Worm (Caenorhabditis elegans): ENCODE results near the gene toe-2.

toe-2 gene

DNA sequence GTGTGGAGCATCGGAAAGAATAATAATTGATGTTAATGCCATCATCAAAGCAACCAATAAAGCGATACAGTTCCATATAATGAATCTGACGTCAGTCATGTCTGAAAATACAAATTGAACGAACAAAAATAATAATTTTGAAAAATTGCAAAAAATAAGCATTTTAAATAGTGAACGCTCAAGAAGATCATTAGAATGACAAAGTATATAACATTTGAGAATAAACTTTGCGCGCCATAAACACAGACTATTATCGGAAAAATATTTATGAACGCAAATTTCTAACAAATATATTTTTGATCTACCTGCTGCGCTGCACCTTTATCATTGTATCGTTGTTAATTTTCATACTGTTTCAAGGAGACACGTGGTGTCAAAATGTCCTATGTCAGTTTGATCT lies 19.8 kb downstream of the toe-2 start, which contains the start of gene R05G9.3:
TSS of gene R05G9.3 (minus strand) at position 101 of the 400 bp plus-strand sequence.
- TF ChIP-seq elt-3 (tag; optimal IDR thresholded peaks at IDR 0.05): no peak
- TF ChIP-seq ama-1 (optimal IDR thresholded peaks at IDR 0.05): no peak
- no peak for TF ChIP-seq zag-1 (tag; optimal IDR thresholded peaks at IDR 0.05)
- no peak for TF ChIP-seq nhr-85 (tag)
- no peak for TF ChIP-seq aly-2 (tag; optimal IDR thresholded peaks at IDR 0.05)
- TF ChIP-seq dsc-1 (tag; optimal IDR thresholded peaks at IDR 0.05): no peak
- TF ChIP-seq snpc-4 (tag; optimal IDR thresholded peaks at IDR 0.05): no peak
- no peak for TF ChIP-seq vab-15 (tag; optimal IDR thresholded peaks at IDR 0.05)
- TF ChIP-seq xbp-1 (tag; optimal IDR thresholded peaks at IDR 0.05): no peak
- no peak for TF ChIP-seq isw-1 (GFP tag; IDR thresholded peaks at IDR 0.05)
- TF ChIP-seq irx-1 (tag; optimal IDR thresholded peaks at IDR 0.05): no peak
- TF ChIP-seq ets-5 (GFP tag; IDR thresholded peaks at IDR 0.05): no peak
- no peak for TF ChIP-seq unc-30 (tag; optimal IDR thresholded peaks at IDR 0.05)

- TF ChIP-seq ztf-11 (tag; optimal IDR thresholded peaks at IDR 0.05): no peak
- peak; percentile 12 for TF ChIP-seq lin-14 (GFP tag; optimal IDR thresholded peaks at IDR 0.05)
Measured at ce11 chrII:6500161-6500560, 21.0 kb downstream of the toe-2 start, which contains the start of gene R05G9.5. R05G9.5 (minus strand) TSS chrII:6500261.

- TF ChIP-seq C16A3.4 (tag; optimal IDR thresholded peaks at IDR 0.05) (no peak), lin-39 (tag; optimal IDR thresholded peaks at IDR 0.05) (no peak), zip-4 (GFP tag; optimal IDR thresholded peaks at IDR 0.05) (no peak), pax-3 (tag; optimal IDR thresholded peaks at IDR 0.05) (no peak), nhr-84 (tag; optimal IDR thresholded peaks at IDR 0.05) (no peak), C34B4.2 (tag; optimal IDR thresholded peaks at IDR 0.05) (no peak), xbp-1 (tag; optimal IDR thresholded peaks at IDR 0.05) (no peak), ztf-11 (tag; optimal IDR thresholded peaks at IDR 0.05) (no peak), tlp-1 (tag; optimal IDR thresholded peaks at IDR 0.05) (no peak), zag-1 (tag; optimal IDR thresholded peaks at IDR 0.05) (no peak), nhr-20 (tag; optimal IDR thresholded peaks at IDR 0.05) (no peak), F16B12.6 (tag; optimal IDR thresholded peaks at IDR 0.05) (no peak), elt-3 (tag; optimal IDR thresholded peaks at IDR 0.05) (no peak), sup-37 (GFP tag; optimal IDR thresholded peaks at IDR 0.05) (no peak), fkh-4 (tag; optimal IDR thresholded peaks at IDR 0.05; ENCODE audit: borderline replicate concordance) (no peak)
Measured at ce11 chrII:6499067-6499466, 22.1 kb downstream of the toe-2 start, which contains the start of gene twk-49. twk-49 (minus strand) TSS chrII:6499167.

ce11 chrII:6498609-6499008 lies 22.6 kb downstream of the toe-2 start:
- TF ChIP-seq F16B12.6 (tag; optimal IDR thresholded peaks at IDR 0.05): no peak
- TF ChIP-seq lin-14 (GFP tag; optimal IDR thresholded peaks at IDR 0.05): peak; percentile 59
- no peak for TF ChIP-seq unc-130 (tag; optimal IDR thresholded peaks at IDR 0.05)
- TF ChIP-seq xbp-1 (tag; optimal IDR thresholded peaks at IDR 0.05): no peak
- peak; percentile 44 for TF ChIP-seq fkh-10 (GFP tag; optimal IDR thresholded peaks at IDR 0.05)
- TF ChIP-seq zag-1 (tag; optimal IDR thresholded peaks at IDR 0.05): no peak
- TF ChIP-seq skn-1 (tag; optimal IDR thresholded peaks at IDR 0.05): no peak
- no peak for TF ChIP-seq nhr-71 (tag; optimal IDR thresholded peaks at IDR 0.05)

DNA sequence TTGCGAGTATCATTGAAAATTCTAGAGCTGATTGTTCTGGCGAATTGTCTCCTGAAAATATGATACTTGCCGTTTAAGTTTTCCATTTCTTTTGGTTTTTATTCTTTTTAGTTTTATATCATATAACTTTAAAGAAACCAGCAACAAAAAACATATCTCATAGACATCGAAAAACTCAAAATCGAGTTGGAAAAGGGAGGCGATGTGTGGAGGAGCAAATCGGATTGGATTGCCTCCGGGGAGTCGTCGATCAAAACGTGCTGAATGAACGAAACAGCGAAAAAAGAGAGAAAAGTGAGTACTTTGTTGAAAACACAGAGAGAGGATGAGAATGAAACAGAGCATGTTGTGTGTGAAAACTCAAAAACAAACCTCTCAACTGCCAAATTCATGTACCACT lies 24.0 kb downstream of the toe-2 start:
- TF ChIP-seq sox-4 (tag; optimal IDR thresholded peaks at IDR 0.05): no peak
- TF ChIP-seq lin-14 (GFP tag; optimal IDR thresholded peaks at IDR 0.05): peak; percentile 58

DNA sequence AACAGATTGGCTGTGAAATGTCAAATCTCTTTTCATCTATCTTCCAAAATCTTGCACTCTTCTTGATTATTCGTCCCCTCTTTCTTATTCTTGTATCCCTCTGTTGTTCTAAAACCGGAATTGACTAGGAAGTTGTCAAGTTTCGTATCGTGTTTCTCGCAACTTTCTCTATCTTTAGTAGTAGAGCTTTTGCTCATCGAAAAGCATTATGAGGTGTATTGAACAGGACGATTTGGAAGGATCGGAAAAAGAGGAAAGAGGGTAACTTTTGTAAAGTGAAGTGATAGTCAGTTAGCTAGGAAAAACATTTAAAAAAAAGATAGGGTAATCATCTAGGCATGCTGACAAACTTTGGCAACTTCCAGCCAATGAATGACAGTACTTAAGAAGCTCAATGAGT lies 24.7 kb downstream of the toe-2 start:
- no peak for TF ChIP-seq nhr-76 (tag; optimal IDR thresholded peaks at IDR 0.05)
- no peak for TF ChIP-seq unc-98 (GFP tag; IDR thresholded peaks at IDR 0.05)
- TF ChIP-seq ceh-88 (GFP tag; IDR thresholded peaks at IDR 0.05): no peak
- no peak for TF ChIP-seq nhr-71 (tag; optimal IDR thresholded peaks at IDR 0.05)
- TF ChIP-seq nhr-237 (tag; optimal IDR thresholded peaks at IDR 0.05): no peak
- TF ChIP-seq nhr-90 (tag; optimal IDR thresholded peaks at IDR 0.05; ENCODE audit: poor library complexity): no peak
- TF ChIP-seq sox-4 (tag; optimal IDR thresholded peaks at IDR 0.05): no peak
- TF ChIP-seq egl-13 (tag; optimal IDR thresholded peaks at IDR 0.05): no peak
- no peak for TF ChIP-seq pag-3 (tag; optimal IDR thresholded peaks at IDR 0.05; ENCODE audit: borderline replicate concordance, insufficient read depth)
- no peak for TF ChIP-seq lin-14 (GFP tag; optimal IDR thresholded peaks at IDR 0.05)
- no peak for TF ChIP-seq ztf-11 (tag; optimal IDR thresholded peaks at IDR 0.05)
- no peak for TF ChIP-seq grh-1 (GFP tag; IDR thresholded peaks at IDR 0.05)
- no peak for TF ChIP-seq mep-1 (tag; optimal IDR thresholded peaks at IDR 0.05)
- TF ChIP-seq hlh-4 (tag; optimal IDR thresholded peaks at IDR 0.05): no peak
- TF ChIP-seq ztf-4 (tag; optimal IDR thresholded peaks at IDR 0.05): no peak
- no peak for TF ChIP-seq nhr-19 (GFP tag; conservative IDR thresholded peaks at IDR 0.05)
- no peak for TF ChIP-seq skn-1 (tag; optimal IDR thresholded peaks at IDR 0.05)
- TF ChIP-seq nhr-20 (tag; optimal IDR thresholded peaks at IDR 0.05): no peak
